Worm (Caenorhabditis elegans) whole organism, dauer: ENCODE data around the gene srw-57.
"Not testable (repeated sequence)": the region's sequence is repeated elsewhere in the genome, so short reads cannot be mapped to it uniquely, and the experiment has no call there.

Experiments
- unc-62 ChIP-seq: sonication (generic microtip); optimal IDR thresholded peaks from 2 replicates; lab custom pipeline; 2017; ENCODE audit warnings: missing biosample characterization, missing genetic modification reagents, missing genetic modification characterization

srw-57 gene

DNA sequence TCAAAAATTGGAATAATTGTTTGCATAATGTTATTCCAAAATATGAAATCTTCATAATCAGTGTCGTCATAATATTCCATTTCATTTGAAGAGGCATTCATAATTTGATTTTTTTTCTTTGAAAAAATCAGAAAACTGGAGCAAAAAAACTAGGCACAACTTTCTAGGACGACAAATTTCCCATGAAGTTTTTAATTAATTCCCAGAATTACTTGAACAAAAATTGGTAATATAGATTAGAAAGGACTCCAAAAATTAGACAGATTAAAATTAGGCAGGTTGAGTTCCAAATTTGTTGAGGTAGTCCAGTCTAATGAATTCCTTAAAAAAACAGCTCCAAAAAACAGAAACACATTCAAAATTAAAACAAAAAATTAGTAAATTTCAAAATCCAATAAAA lies at the start of gene srw-57:
srw-57 (minus strand) TSS at position 101 of the 400 bp plus-strand sequence.
- no peak for TF ChIP-seq unc-62 (GFP tag; lab: Kevin White, UChicago)

DNA sequence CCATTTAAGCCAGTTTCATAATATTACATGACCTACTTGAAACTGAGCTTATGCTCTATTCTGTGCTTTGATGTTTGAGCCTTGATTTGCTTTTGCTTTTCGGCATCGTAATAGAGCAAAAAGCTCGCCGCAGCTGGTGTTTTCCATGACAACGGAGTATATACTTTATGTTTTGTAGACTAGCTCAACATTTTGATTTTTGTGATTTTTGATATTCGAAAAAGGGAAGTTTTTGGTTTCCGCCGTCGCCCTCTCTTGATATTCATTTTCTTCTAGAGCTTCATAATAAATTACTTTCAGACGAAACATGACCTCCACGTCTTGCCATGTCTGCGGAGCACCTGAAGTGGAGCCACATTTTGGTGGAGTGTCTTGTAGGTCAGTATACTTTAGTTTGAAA lies 47.5 kb upstream of the srw-57 start, which contains the start of gene nhr-63:
nhr-63 (plus strand) TSS at position 301 of the 400 bp plus-strand sequence.
- no peak for TF ChIP-seq unc-62 (GFP tag; lab: Kevin White, UChicago)

DNA sequence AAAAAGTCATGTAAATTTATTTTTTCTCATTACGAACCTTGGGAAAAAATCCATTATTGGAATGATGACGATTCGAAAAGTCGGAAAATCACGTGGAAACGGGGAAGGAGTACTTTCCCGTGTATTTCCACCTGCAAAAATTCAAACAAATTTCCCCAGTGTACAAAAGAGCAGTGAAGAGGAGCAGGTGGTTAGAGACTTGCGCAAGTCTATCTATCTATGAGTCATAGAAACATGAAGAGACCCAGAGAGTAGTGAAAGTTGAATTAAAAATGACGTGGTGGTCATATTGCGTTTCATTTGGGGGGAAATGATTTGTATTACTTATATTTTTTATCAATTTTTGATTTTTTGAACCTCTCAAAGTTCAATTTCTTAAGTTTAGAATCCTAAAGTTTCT lies 45.6 kb upstream of the srw-57 start, which contains the start of gene nhr-50:
nhr-50 (minus strand) TSS at position 199 of the 400 bp plus-strand sequence.
- TF ChIP-seq unc-62 (GFP tag; lab: Kevin White, UChicago): no peak

DNA sequence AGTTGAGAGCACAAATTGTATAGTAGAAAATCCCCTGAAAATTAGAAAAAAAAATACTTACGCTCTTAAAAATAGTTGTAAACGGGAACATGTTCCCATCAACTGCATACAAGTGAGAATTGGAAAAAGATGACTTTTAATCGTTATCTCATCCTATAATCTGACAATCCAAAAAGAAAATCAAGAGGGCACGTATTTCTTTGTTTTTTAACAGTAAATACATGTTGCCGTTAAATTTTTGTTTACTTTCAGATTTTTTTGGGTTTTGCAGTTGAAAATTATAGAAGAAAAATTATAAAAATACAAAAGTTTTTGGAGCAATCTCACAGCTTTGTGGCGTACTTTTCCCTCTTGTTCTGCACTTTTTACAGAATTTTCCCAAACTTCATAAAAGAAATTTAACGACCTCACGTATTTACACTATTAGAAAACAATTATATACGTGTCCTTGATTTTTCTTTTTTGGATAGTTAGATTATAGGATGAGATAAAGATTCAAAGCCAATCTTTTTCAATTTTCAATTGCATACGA lies 41.9 kb upstream of the srw-57 start, which contains the start of the genes C06C6.9 and C06C6.8:
C06C6.9 (minus strand) TSS at position 101 of the 532 bp plus-strand sequence.
C06C6.8 (plus strand) TSS at position 482 of the 532 bp plus-strand sequence.
- TF ChIP-seq unc-62 (GFP tag; lab: Kevin White, UChicago): no peak

DNA sequence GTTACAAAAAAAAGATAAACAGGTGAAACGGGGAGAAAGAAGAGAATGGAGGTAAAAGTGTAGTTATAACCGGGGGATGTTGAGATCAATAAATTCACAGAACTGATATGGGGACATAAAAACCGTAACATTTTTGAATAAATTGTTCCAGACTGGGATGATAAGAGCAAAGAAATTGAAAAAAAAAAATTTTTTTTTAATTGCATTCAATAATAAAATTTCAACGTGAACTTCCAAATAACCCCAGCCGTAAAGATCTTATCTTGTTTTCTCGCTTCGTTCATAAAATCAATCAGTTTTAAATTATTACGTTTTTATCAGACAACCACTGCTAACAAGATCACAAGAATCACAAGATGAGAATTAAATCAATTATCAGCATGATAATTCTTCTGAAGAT lies 37.0 kb upstream of the srw-57 start, which contains the start of gene C06C6.7:
C06C6.7 (plus strand) TSS at position 301 of the 400 bp plus-strand sequence.
- not testable (repeated sequence) for TF ChIP-seq unc-62 (GFP tag; lab: Kevin White, UChicago)

DNA sequence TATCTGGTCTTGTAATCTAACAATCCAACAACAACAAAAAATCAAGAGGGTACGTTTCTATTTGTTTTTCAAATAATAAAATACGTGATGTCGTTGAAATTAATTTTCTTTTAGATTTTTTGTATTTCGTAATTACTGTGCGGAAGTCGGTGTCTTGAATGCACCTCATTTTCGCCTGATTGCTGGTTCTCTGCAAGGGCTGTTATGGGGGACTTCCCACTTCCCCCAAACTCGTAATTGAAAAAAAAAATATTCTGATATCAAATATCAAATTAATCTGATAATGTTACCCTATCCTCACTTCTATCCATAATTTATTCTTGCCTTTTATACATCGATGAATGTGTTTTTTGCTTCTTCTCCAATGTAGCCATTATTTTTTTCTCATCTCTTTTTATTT lies 33.2 kb upstream of the srw-57 start, which contains the start of gene F36G9.15:
F36G9.15 (minus strand) TSS at position 101 of the 400 bp plus-strand sequence.
- no peak for TF ChIP-seq unc-62 (GFP tag; lab: Kevin White, UChicago)

DNA sequence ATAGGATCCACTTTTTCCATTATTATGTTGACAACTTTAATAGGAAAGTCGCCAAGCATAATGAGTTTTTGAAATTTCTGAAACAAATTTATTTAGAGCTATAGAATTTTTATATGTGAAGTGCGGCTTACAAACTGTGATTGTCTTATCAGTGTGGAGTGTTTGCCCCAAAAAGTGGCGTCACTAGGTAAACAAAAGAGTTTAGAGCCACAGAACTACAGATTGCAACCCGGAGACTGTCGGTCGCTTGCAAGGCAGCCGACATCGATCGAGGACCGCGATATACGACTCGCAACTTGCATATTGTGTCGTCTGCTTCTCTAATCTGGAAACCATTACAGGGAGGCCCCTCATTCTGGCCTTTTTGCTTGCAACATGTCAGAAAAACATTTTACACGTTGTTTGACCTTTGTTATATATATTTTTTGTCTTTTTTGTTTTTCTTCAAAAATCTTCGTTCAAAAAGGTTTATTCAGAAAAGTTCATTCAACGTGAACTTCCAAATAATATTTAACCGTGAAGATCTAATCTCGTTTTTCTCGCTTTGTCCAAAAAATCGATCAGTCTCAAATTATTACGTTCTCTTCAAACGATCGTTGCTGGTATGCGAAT lies 28.0 kb upstream of the srw-57 start, which contains the start of the genes fbxa-99 and F36G9.13:
fbxa-99 (minus strand) TSS at position 122 of the 612 bp plus-strand sequence.
F36G9.13 (plus strand) TSS at position 562 of the 612 bp plus-strand sequence.
- TF ChIP-seq unc-62 (GFP tag; lab: Kevin White, UChicago): no peak

DNA sequence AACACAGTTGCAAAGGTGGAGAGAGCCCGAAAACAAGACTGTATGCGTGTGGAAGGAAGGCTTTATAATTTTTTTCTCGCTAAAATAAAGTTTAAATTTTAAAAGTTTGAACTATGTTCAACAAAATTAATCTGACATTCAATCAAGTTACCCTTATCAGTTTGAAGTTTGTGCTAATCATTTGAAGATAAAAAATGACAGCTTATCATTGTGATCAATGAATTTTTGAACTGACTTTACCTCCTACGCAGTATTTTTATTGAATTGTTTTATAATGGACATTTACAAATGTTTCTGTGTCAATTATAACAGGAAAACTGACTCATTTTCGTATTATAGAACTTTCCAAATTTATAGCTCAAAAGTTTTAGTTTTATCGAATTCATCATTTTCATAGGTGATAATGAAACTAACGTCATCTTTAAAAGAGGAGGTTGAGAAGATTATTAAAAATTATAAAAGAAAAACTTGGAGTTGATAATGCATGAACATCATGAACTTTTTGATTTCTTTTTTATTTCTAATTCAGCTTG lies 23.5 kb upstream of the srw-57 start, which contains the start of gene oac-20:
oac-20 (plus strand) TSS at position 483 of the 533 bp plus-strand sequence.
- TF ChIP-seq unc-62 (GFP tag; lab: Kevin White, UChicago): no peak

DNA sequence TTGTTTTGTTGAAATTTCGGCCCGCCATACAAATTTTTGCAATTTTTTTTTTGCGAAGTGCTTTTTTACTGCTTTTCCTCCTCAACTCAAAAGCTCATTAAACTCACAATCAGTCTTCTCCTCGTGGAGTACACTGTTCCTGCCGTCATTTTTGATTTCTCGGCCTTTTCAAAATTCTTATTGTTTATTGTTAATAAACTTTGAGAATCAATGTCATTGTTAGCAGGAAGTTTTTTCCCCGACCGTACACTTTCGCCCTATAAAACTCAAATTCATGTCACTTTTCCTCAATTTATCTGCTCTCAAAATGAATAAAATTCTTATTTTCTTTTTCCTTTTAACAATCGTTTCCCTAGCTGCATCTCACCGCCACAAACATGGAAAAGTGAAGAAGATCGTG lies 21.0 kb upstream of the srw-57 start, which contains the start of gene clec-232:
clec-232 (plus strand) TSS at position 301 of the 400 bp plus-strand sequence.
- no peak for TF ChIP-seq unc-62 (GFP tag; lab: Kevin White, UChicago)

DNA sequence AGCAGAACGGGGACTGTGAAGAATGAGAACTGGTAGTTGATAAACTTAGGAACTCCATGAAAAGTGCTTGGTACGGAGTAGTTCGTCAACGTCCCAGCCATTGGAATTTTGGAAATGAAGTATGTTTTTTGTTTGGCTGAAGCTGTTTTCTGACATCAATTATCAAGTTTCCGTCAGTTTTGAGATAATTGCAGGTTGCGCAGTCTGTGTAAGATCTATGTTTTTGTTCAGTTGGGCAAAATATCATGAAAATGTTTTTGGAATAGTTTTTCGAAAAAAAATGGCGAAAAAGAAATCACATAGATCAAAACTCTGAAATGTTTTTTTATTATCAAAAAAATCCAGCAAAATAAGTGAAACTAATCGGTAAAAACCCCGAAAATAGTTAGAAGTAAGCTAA lies 20.0 kb upstream of the srw-57 start, which contains the start of gene sru-22:
sru-22 (minus strand) TSS at position 101 of the 400 bp plus-strand sequence.
- no peak for TF ChIP-seq unc-62 (GFP tag; lab: Kevin White, UChicago)

DNA sequence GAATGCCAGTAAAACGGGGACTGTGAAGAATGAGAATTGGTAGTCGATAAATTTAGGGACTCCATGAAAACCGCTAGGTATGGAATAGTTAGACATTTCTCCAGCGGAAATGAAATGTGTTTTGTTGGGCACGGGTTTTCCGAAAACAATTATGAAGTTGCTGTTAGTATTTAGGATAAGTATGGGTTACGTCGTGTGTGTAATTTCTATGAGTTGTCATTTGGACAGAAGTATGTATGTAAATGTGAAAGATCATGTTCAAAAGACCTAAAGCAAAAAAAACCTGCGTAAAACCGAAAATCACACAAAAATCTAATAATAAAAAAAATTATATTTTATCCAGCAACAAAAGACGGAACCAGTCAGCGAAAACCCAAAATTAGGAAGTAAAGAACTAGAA lies 17.7 kb upstream of the srw-57 start, which contains the start of gene sru-23:
sru-23 (minus strand) TSS at position 101 of the 400 bp plus-strand sequence.
- TF ChIP-seq unc-62 (GFP tag; lab: Kevin White, UChicago): no peak

DNA sequence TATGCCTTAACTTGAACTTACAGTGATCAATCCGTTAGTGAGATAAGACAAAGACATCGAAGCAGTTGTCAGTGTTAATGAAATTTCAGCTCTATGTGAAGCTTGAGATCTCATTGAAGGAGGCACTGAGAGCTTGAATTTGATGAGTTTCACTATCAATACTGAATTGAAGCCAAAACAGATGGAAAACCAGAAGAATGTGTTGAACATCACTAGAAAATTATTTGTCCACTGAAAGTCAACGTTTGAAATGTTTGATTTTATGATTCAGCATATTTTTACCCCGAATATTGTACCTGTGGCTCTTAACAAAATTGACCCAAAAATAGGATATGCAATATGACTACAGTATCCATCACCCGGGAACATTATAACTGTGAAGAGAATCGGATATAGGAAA lies 16.0 kb upstream of the srw-57 start:
- no peak for TF ChIP-seq unc-62 (GFP tag; lab: Kevin White, UChicago)

DNA sequence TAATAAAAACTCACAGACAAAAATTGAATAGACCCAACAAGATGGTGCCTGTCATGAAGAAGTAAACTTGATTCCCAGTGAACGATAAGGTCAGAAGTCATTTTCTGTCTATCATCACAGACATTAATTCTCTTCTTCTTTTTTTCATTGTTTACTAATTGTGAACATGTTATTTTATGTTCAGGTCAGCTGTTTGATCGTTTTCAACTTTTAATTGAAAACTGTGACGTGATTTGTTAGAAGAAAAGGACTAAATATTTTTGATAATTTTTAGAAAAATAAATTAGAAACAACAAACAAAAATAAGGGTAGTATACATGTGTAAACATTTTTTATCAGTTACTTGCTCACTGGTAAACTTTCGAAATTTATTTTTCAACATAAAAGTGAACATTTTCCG lies 14.8 kb upstream of the srw-57 start, which contains the start of gene F36G9.7:
F36G9.7 (minus strand) TSS at position 101 of the 400 bp plus-strand sequence.
- TF ChIP-seq unc-62 (GFP tag; lab: Kevin White, UChicago): no peak

DNA sequence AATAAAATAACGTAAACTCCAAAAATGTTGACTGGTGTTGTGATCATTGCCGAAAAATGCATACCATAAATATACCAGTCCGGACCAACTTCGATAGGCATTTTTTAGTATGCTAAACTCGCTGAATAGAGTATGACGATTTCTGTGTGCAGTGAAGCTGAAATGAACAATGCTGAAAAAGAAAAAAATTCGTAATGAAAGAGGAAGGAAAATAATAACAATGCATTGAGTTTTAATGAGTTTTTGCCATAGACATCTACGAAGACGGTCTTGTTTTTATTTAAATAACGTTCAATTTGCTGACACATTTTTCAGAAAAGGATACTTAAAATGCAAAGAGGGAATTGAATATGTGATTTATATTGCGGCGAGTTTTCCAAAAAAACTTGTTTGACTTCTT lies 12.7 kb upstream of the srw-57 start, which contains the start of gene sri-1:
sri-1 (minus strand) TSS at position 101 of the 400 bp plus-strand sequence.
- no peak for TF ChIP-seq unc-62 (GFP tag; lab: Kevin White, UChicago)

DNA sequence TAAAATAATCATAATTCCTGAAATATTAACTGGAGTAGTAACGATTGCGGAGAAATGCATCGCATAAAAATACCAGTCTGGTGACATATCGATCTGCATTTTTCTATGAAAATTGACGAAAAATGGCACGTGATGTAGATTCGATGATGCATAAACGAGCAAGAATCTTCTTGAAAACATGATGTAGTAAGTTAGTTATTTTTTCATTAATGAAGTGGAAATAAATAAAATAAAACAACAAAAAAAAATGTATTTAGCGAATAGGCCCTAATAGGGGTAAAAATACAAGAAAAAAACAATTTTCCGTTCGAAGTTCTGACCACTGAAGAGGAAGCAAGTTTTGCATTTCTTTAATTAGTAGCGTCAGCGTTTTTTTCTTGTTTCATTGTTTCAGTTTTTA lies 10.3 kb upstream of the srw-57 start, which contains the start of gene sri-2:
sri-2 (minus strand) TSS at position 101 of the 400 bp plus-strand sequence.
- TF ChIP-seq unc-62 (GFP tag; lab: Kevin White, UChicago): no peak
